Worm (Caenorhabditis elegans) whole organism, mixed stage, embryonic: ENCODE measurements around the gene mab-3.
A peak's percentile ranks its signal among the peaks of the same experiment; 100 is the strongest.

Source experiments
- M03D4.4 ChIP-seq: sonication (generic microtip); optimal IDR thresholded peaks from 2 replicates; lab custom pipeline; 2017; ENCODE audit warnings: mild to moderate bottlenecking, missing genetic modification characterization, missing compliant biosample characterization
- bed-3 ChIP-seq: fragments of 200-800 bp; sonication (Bioruptor generic); optimal IDR thresholded peaks from 3 replicates; lab custom pipeline; 2018; ENCODE audit warnings: mild to moderate bottlenecking, missing genetic modification characterization, moderate library complexity, missing compliant biosample characterization
- blmp-1 ChIP-seq: fragments of 150-350 bp; optimal IDR thresholded peaks from 2 replicates; lab custom pipeline; 2014; ENCODE audit warnings: missing biosample characterization, missing genetic modification characterization
- ceh-39 ChIP-seq: fragments of 150-350 bp; optimal IDR thresholded peaks from 2 replicates; lab custom pipeline; 2014; ENCODE audit warnings: missing biosample characterization, missing genetic modification characterization
- ceh-43 ChIP-seq: fragments of 200-800 bp; sonication (Bioruptor generic); optimal IDR thresholded peaks from 2 replicates; lab custom pipeline; 2018; ENCODE audit warnings: mild to moderate bottlenecking, missing genetic modification characterization, moderate library complexity, missing compliant biosample characterization
- ceh-83 ChIP-seq: fragments of 200-800 bp; sonication (Bioruptor generic); optimal IDR thresholded peaks from 2 replicates; lab custom pipeline; 2018; ENCODE audit warnings: mild to moderate bottlenecking, missing genetic modification characterization, missing compliant biosample characterization
- ces-1 ChIP-seq: fragments of 150-350 bp; optimal IDR thresholded peaks from 2 replicates; lab custom pipeline; 2014; ENCODE audit warnings: missing biosample characterization, missing genetic modification reagents, missing genetic modification characterization
- cnd-1 ChIP-seq: fragments of 200-800 bp; sonication (Bioruptor generic); optimal IDR thresholded peaks from 2 replicates; lab custom pipeline; 2018; ENCODE audit warnings: mild to moderate bottlenecking, missing genetic modification characterization, missing compliant biosample characterization
- drap-1 ChIP-seq: fragments of 200-800 bp; sonication (Bioruptor generic); optimal IDR thresholded peaks from 3 replicates; lab custom pipeline; 2018; ENCODE audit warnings: mild to moderate bottlenecking, missing genetic modification characterization, missing compliant biosample characterization
- elt-3 ChIP-seq: fragments of 150-350 bp; optimal IDR thresholded peaks from 2 replicates; lab custom pipeline; 2014; ENCODE audit warnings: missing biosample characterization, missing genetic modification characterization
- flh-1 ChIP-seq: fragments of 200-800 bp; sonication (Bioruptor generic); optimal IDR thresholded peaks from 2 replicates; lab custom pipeline; 2018; ENCODE audit warnings: mild to moderate bottlenecking, missing genetic modification characterization, moderate library complexity, missing compliant biosample characterization
- ham-2 ChIP-seq: fragments of 200-800 bp; sonication (Bioruptor generic); optimal IDR thresholded peaks from 2 replicates; lab custom pipeline; 2018; ENCODE audit warnings: mild to moderate bottlenecking, missing genetic modification characterization, missing compliant biosample characterization
- hlh-1 ChIP-seq: fragments of 150-350 bp; optimal IDR thresholded peaks from 2 replicates; lab custom pipeline; 2014; ENCODE audit warnings: missing biosample characterization, missing genetic modification reagents, missing genetic modification characterization
- lin-13 ChIP-seq: fragments of 150-350 bp; optimal IDR thresholded peaks from 2 replicates; lab custom pipeline; 2014; ENCODE audit warnings: missing biosample characterization, missing genetic modification characterization
- lin-32 ChIP-seq: fragments of 200-800 bp; sonication (Bioruptor generic); optimal IDR thresholded peaks from 2 replicates; lab custom pipeline; 2018; ENCODE audit warnings: mild to moderate bottlenecking, missing genetic modification characterization, missing compliant biosample characterization
- lsy-2 ChIP-seq: fragments of 150-350 bp; optimal IDR thresholded peaks from 2 replicates; lab custom pipeline; 2014; ENCODE audit warnings: missing biosample characterization, missing genetic modification characterization
- mab-5 ChIP-seq: fragments of 150-350 bp; optimal IDR thresholded peaks from 2 replicates; lab custom pipeline; 2014; ENCODE audit warnings: missing biosample characterization, missing genetic modification characterization
- mls-2 ChIP-seq: sonication (generic microtip); optimal IDR thresholded peaks from 2 replicates; lab custom pipeline; 2016; ENCODE audit warnings: mild to moderate bottlenecking, missing genetic modification characterization, moderate library complexity, missing compliant biosample characterization
- nhr-12 ChIP-seq: fragments of 150-350 bp; optimal IDR thresholded peaks from 2 replicates; lab custom pipeline; 2014; ENCODE audit warnings: missing biosample characterization, missing genetic modification characterization
- nhr-2 ChIP-seq: fragments of 150-350 bp; optimal IDR thresholded peaks from 2 replicates; lab custom pipeline; 2014; ENCODE audit warnings: missing biosample characterization, missing genetic modification characterization
- nhr-237 ChIP-seq: fragments of 150-350 bp; optimal IDR thresholded peaks from 2 replicates; lab custom pipeline; 2014; ENCODE audit warnings: missing biosample characterization, missing genetic modification characterization
- nhr-28 ChIP-seq: fragments of 150-350 bp; optimal IDR thresholded peaks from 2 replicates; lab custom pipeline; 2014; ENCODE audit warnings: missing biosample characterization, missing genetic modification characterization
- pha-4 ChIP-seq: fragments of 150-350 bp; optimal IDR thresholded peaks from 2 replicates; lab custom pipeline; 2018; ENCODE audit warnings: missing biosample characterization, missing genetic modification reagents, missing genetic modification characterization
- sem-2 ChIP-seq: fragments of 200-800 bp; sonication (Bioruptor generic); optimal IDR thresholded peaks from 2 replicates; lab custom pipeline; 2018; ENCODE audit warnings: mild to moderate bottlenecking, missing genetic modification characterization, missing compliant biosample characterization
- sptf-1 ChIP-seq: sonication (generic microtip); optimal IDR thresholded peaks from 2 replicates; lab custom pipeline; 2017; ENCODE audit warnings: mild to moderate bottlenecking, missing genetic modification characterization, moderate library complexity, missing compliant biosample characterization
- tbx-8 ChIP-seq: fragments of 200-800 bp; sonication (Bioruptor generic); optimal IDR thresholded peaks from 2 replicates; lab custom pipeline; 2018; ENCODE audit warnings: mild to moderate bottlenecking, missing genetic modification characterization, moderate library complexity, missing compliant biosample characterization
- unc-39 ChIP-seq: fragments of 150-350 bp; optimal IDR thresholded peaks from 2 replicates; lab custom pipeline; 2014; ENCODE audit warnings: missing biosample characterization, missing genetic modification characterization
- unc-62 ChIP-seq: fragments of 150-350 bp; optimal IDR thresholded peaks from 2 replicates; lab custom pipeline; 2014; ENCODE audit warnings: missing biosample characterization, missing genetic modification reagents, missing genetic modification characterization
- zip-8 ChIP-seq: fragments of 150-350 bp; optimal IDR thresholded peaks from 2 replicates; lab custom pipeline; 2014; ENCODE audit warnings: missing biosample characterization, missing genetic modification characterization
- ztf-11 ChIP-seq: fragments of 150-350 bp; optimal IDR thresholded peaks from 2 replicates; lab custom pipeline; 2014; ENCODE audit warnings: missing biosample characterization, missing genetic modification characterization

The mab-3 gene

DNA sequence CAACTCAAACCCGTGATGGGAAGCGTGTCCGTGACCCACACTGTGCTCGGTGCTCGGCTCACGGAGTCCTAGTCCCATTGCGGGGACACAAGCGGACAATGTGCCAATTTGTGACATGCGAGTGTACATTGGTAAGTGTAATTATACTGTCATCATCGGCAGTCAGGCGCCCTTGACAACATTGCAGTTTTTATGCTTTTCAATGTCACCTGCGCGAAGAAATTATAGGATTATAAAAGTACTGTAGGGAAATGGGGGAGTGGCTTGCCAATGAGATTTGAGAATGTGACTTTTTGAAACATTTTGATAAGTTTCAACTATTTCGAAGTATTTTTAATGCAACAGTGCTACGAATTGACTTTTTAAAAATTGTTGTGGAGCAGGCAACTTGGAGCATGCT lies 3.8 kb downstream of the mab-3 start:
- no peak for TF ChIP-seq ces-1 (GFP tag; lab: Kevin White, UChicago)
- TF ChIP-seq M03D4.4 = no peak
- TF ChIP-seq lsy-2 = peak; percentile 41
- peak; percentile 5 for TF ChIP-seq ceh-83 (GFP tag; lab: Kevin White, UChicago)

ce11 chrII:9738820-9739219 lies 6.9 kb downstream of the mab-3 start:
- TF ChIP-seq cnd-1 (tag; lab: Kevin White, UChicago) (no peak), nhr-2 (tag; lab: Kevin White, UChicago) (no peak), elt-3 (tag; lab: Kevin White, UChicago) (no peak), tbx-8 (no peak), ztf-11 (tag; lab: Kevin White, UChicago) (no peak), zip-8 (tag; lab: Kevin White, UChicago) (no peak)

- TF ChIP-seq lsy-2 (no peak), lin-32 (GFP tag; lab: Kevin White, UChicago) (no peak), flh-1 (GFP tag; lab: Kevin White, UChicago) (no peak), nhr-237 (no peak), ceh-39 (tag; lab: Kevin White, UChicago) (no peak), pha-4 (tag; lab: Kevin White, UChicago) (no peak), lin-13 (tag; lab: Kevin White, UChicago) (no peak), mab-5 (tag; lab: Kevin White, UChicago) (no peak), M03D4.4 (no peak), sem-2 (GFP tag; lab: Kevin White, UChicago) (no peak), zip-8 (tag; lab: Kevin White, UChicago) (no peak), ztf-11 (tag; lab: Kevin White, UChicago) (no peak), drap-1 (GFP tag; lab: Kevin White, UChicago) (no peak), elt-3 (tag; lab: Kevin White, UChicago) (no peak), ceh-43 (GFP tag; lab: Kevin White, UChicago) (no peak), sptf-1 (tag; lab: Kevin White, UChicago) (no peak), ces-1 (GFP tag; lab: Kevin White, UChicago) (no peak), hlh-1 (tag; lab: Kevin White, UChicago) (no peak), tbx-8 (no peak), nhr-28 (tag; lab: Kevin White, UChicago) (no peak)
Observed at ce11 chrII:9740552-9740951, 8.6 kb downstream of the mab-3 start.

ce11 chrII:9741400-9741799 lies 9.5 kb downstream of the mab-3 start:
- TF ChIP-seq bed-3 (GFP tag; lab: Kevin White, UChicago) = no peak
- TF ChIP-seq ceh-83 (GFP tag; lab: Kevin White, UChicago) = no peak
- no peak for TF ChIP-seq sem-2 (GFP tag; lab: Kevin White, UChicago)
- TF ChIP-seq blmp-1 = no peak
- no peak for TF ChIP-seq ces-1 (GFP tag; lab: Kevin White, UChicago)
- TF ChIP-seq nhr-28 (tag; lab: Kevin White, UChicago) = no peak
- TF ChIP-seq lsy-2 = no peak
- no peak for TF ChIP-seq drap-1 (GFP tag; lab: Kevin White, UChicago)
- no peak for TF ChIP-seq ztf-11 (tag; lab: Kevin White, UChicago)
- TF ChIP-seq mab-5 (tag; lab: Kevin White, UChicago) = no peak
- no peak for TF ChIP-seq ceh-39 (tag; lab: Kevin White, UChicago)
- no peak for TF ChIP-seq mls-2 (tag; lab: Kevin White, UChicago)
- TF ChIP-seq M03D4.4 = no peak
- TF ChIP-seq ham-2 = no peak
- TF ChIP-seq unc-62 (GFP tag; lab: Kevin White, UChicago) = no peak
- no peak for TF ChIP-seq nhr-12
- TF ChIP-seq elt-3 (tag; lab: Kevin White, UChicago) = no peak
- TF ChIP-seq unc-39 (tag; lab: Kevin White, UChicago) = no peak
- TF ChIP-seq nhr-2 (tag; lab: Kevin White, UChicago) = no peak

DNA sequence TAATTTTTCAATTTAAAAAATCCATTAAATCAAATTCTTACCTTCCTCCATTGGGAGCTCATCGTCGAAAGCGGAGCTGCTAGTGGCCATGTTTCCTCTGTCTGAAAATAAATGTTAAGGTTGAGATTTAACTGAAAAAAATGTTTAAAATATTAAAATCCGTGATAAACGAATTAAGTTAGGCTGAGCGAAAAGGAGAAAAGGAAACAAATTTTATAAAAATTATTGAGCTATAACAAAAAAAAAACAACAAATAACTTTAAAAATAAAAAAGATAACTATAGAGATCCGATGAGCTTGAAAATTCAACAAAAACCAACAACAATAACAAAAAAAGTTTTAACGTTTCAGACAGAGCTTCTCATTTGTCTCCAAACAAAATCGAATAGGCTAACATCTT lies 10.8 kb downstream of the mab-3 start, which contains the start of gene pno-1:
Gene pno-1, minus strand, starts transcription at position 101 of the 400 bp plus-strand sequence.
- TF ChIP-seq lin-13 (tag; lab: Kevin White, UChicago) = no peak
- no peak for TF ChIP-seq cnd-1 (tag; lab: Kevin White, UChicago)
- TF ChIP-seq nhr-12 = no peak
- no peak for TF ChIP-seq ces-1 (GFP tag; lab: Kevin White, UChicago)
- no peak for TF ChIP-seq M03D4.4
- TF ChIP-seq bed-3 (GFP tag; lab: Kevin White, UChicago) = no peak
- TF ChIP-seq pha-4 (tag; lab: Kevin White, UChicago) = no peak
- TF ChIP-seq drap-1 (GFP tag; lab: Kevin White, UChicago) = no peak
